Fruit fly (Drosophila melanogaster) whole organism, prepupa: Measurements from ENCODE around the gene Tsp26A.

Experiments
- Blimp-1 ChIP-seq: fragments of 200-800 bp; sonication (Bioruptor generic); optimal IDR thresholded peaks from 3 replicates; lab custom pipeline; 2017; ENCODE audit warnings: missing biosample characterization, missing genetic modification characterization, mild to moderate bottlenecking, moderate library complexity, missing genetic modification reagents
- CG10631 ChIP-seq: fragments of 200-800 bp; sonication (Bioruptor generic); optimal IDR thresholded peaks from 2 replicates; lab custom pipeline; 2016; ENCODE audit warnings: missing biosample characterization, missing genetic modification characterization
- CG10669 ChIP-seq: fragments of 200-800 bp; sonication (Bioruptor generic); optimal IDR thresholded peaks from 3 replicates; lab custom pipeline; 2018; ENCODE audit warnings: missing biosample characterization, mild to moderate bottlenecking, missing genetic modification characterization, moderate library complexity
- CG11294 ChIP-seq: fragments of 200-800 bp; sonication (Bioruptor generic); IDR thresholded peaks from 2 replicates; pipeline ENCODE4 v1.3.6; 2022; ENCODE audit warnings: missing biosample characterization, missing genetic modification characterization
- CG11762 ChIP-seq: fragments of 200-800 bp; sonication (Bioruptor generic); optimal IDR thresholded peaks from 3 replicates; lab custom pipeline; 2016; ENCODE audit warnings: missing biosample characterization, missing genetic modification characterization; ENCODE audit not compliant: insufficient read depth
- CG11902 ChIP-seq: fragments of 200-800 bp; sonication (Bioruptor generic); optimal IDR thresholded peaks from 3 replicates; lab custom pipeline; 2016; ENCODE audit warnings: missing biosample characterization, missing genetic modification characterization
- CG15336 ChIP-seq: fragments of 200-800 bp; sonication (Bioruptor generic); IDR thresholded peaks from 2 replicates; pipeline ENCODE4 v1.3.6; 2022; ENCODE audit warnings: missing biosample characterization, missing genetic modification characterization
- CG1621 ChIP-seq: fragments of 200-800 bp; sonication (Bioruptor generic); optimal IDR thresholded peaks from 3 replicates; lab custom pipeline; 2018; ENCODE audit warnings: missing biosample characterization, mild to moderate bottlenecking, missing genetic modification characterization
- CG16779 ChIP-seq: fragments of 200-800 bp; sonication (Bioruptor generic); optimal IDR thresholded peaks from 3 replicates; lab custom pipeline; 2017; ENCODE audit warnings: missing biosample characterization, mild to moderate bottlenecking, missing genetic modification characterization
- CG31627 ChIP-seq: fragments of 200-800 bp; sonication (Bioruptor generic); optimal IDR thresholded peaks from 3 replicates; lab custom pipeline; 2016; ENCODE audit warnings: missing biosample characterization, missing genetic modification characterization
- CG32006 ChIP-seq: fragments of 200-800 bp; sonication (Bioruptor generic); optimal IDR thresholded peaks from 3 replicates; lab custom pipeline; 2017; ENCODE audit warnings: missing biosample characterization, mild to moderate bottlenecking, missing genetic modification characterization
- CG3919 ChIP-seq: fragments of 200-800 bp; sonication (Bioruptor generic); optimal IDR thresholded peaks from 3 replicates; lab custom pipeline; 2016; ENCODE audit warnings: missing biosample characterization, missing genetic modification characterization
- CG4318 ChIP-seq: fragments of 200-800 bp; sonication (Bioruptor generic); optimal IDR thresholded peaks from 3 replicates; lab custom pipeline; 2017; ENCODE audit warnings: missing biosample characterization, mild to moderate bottlenecking, missing genetic modification characterization
- CG6854 ChIP-seq: fragments of 200-800 bp; sonication (Bioruptor generic); optimal IDR thresholded peaks from 2 replicates; lab custom pipeline; 2017; ENCODE audit warnings: missing biosample characterization, mild to moderate bottlenecking, missing genetic modification characterization
- CG7368 ChIP-seq: fragments of 200-800 bp; sonication (Bioruptor generic); optimal IDR thresholded peaks from 3 replicates; lab custom pipeline; 2016; ENCODE audit warnings: missing biosample characterization, missing genetic modification characterization
- CG8119 ChIP-seq: fragments of 200-800 bp; sonication (Bioruptor generic); IDR thresholded peaks from 3 replicates; pipeline ENCODE4 v1.3.6; 2022; ENCODE audit warnings: missing biosample characterization, missing genetic modification characterization
- CG8319 ChIP-seq: fragments of 200-800 bp; sonication (Bioruptor generic); optimal IDR thresholded peaks from 3 replicates; lab custom pipeline; 2016; ENCODE audit warnings: missing biosample characterization, missing genetic modification characterization
- CG8632 ChIP-seq: fragments of 200-800 bp; sonication (Bioruptor generic); optimal IDR thresholded peaks from 3 replicates; lab custom pipeline; 2016; ENCODE audit warnings: missing biosample characterization, missing genetic modification characterization
- Eip75B ChIP-seq: fragments of 200-800 bp; sonication (Bioruptor generic); optimal IDR thresholded peaks from 3 replicates; lab custom pipeline; 2016; ENCODE audit warnings: missing biosample characterization, missing genetic modification characterization
- Ets21C ChIP-seq: fragments of 200-800 bp; sonication (Bioruptor generic); optimal IDR thresholded peaks from 3 replicates; lab custom pipeline; 2016; ENCODE audit warnings: missing biosample characterization, missing genetic modification characterization
- Ets96B ChIP-seq: fragments of 200-800 bp; optimal IDR thresholded peaks from 2 replicates; lab custom pipeline; 2019; ENCODE audit warnings: missing biosample characterization, mild to moderate bottlenecking, missing genetic modification characterization, moderate library complexity
- Hr38 ChIP-seq: sonication (Bioruptor generic); optimal IDR thresholded peaks from 2 replicates; lab custom pipeline; 2016; ENCODE audit warnings: missing biosample characterization, missing genetic modification characterization
- Hr39 ChIP-seq: fragments of 200-800 bp; sonication (Bioruptor generic); optimal IDR thresholded peaks from 2 replicates; lab custom pipeline; 2016; ENCODE audit warnings: missing biosample characterization, missing genetic modification characterization
- Hr4 ChIP-seq: fragments of 200-800 bp; sonication (Bioruptor generic); optimal IDR thresholded peaks from 3 replicates; lab custom pipeline; 2016; ENCODE audit warnings: missing biosample characterization, missing genetic modification characterization
- Lpt ChIP-seq: fragments of 200-800 bp; sonication (Bioruptor generic); optimal IDR thresholded peaks from 3 replicates; lab custom pipeline; 2016; ENCODE audit warnings: missing biosample characterization, missing genetic modification characterization
- Met ChIP-seq: fragments of 200-800 bp; sonication (Bioruptor generic); optimal IDR thresholded peaks from 3 replicates; lab custom pipeline; 2016; ENCODE audit warnings: missing biosample characterization, missing genetic modification characterization
- OdsH ChIP-seq: fragments of 200-800 bp; sonication (Bioruptor generic); optimal IDR thresholded peaks from 3 replicates; lab custom pipeline; 2016; ENCODE audit warnings: missing biosample characterization, missing genetic modification characterization
- Sox14 ChIP-seq: fragments of 200-800 bp; sonication (Bioruptor generic); optimal IDR thresholded peaks from 3 replicates; lab custom pipeline; 2016; ENCODE audit warnings: missing biosample characterization, missing genetic modification characterization
- Sox15 ChIP-seq: fragments of 200-800 bp; sonication (Bioruptor generic); optimal IDR thresholded peaks from 3 replicates; lab custom pipeline; 2016; ENCODE audit warnings: missing biosample characterization, missing genetic modification characterization
- achi ChIP-seq: fragments of 200-800 bp; sonication (Bioruptor generic); optimal IDR thresholded peaks from 3 replicates; lab custom pipeline; 2016; ENCODE audit warnings: missing biosample characterization, missing genetic modification characterization
- cyc ChIP-seq: fragments of 200-800 bp; sonication (Bioruptor generic); optimal IDR thresholded peaks from 3 replicates; lab custom pipeline; 2016; ENCODE audit warnings: missing biosample characterization, missing genetic modification characterization
- dsx ChIP-seq: fragments of 200-800 bp; optimal IDR thresholded peaks from 3 replicates; lab custom pipeline; 2019; ENCODE audit warnings: missing biosample characterization, mild to moderate bottlenecking, missing genetic modification characterization, moderate library complexity; ENCODE audit not compliant: poor library complexity, severe bottlenecking
- eg ChIP-seq: fragments of 200-800 bp; sonication (Bioruptor generic); IDR thresholded peaks from 3 replicates; pipeline ENCODE4 v1.3.6; 2022; ENCODE audit warnings: missing biosample characterization, missing genetic modification characterization
- esn ChIP-seq: fragments of 200-800 bp; sonication (Bioruptor generic); optimal IDR thresholded peaks from 2 replicates; lab custom pipeline; 2016; ENCODE audit warnings: missing biosample characterization, mild to moderate bottlenecking, missing genetic modification characterization, moderate library complexity
- fd85E ChIP-seq: fragments of 200-800 bp; sonication (Bioruptor generic); optimal IDR thresholded peaks from 3 replicates; lab custom pipeline; 2016; ENCODE audit warnings: missing biosample characterization, missing genetic modification characterization
- fkh ChIP-seq: fragments of 200-800 bp; sonication (Bioruptor generic); optimal IDR thresholded peaks from 3 replicates; lab custom pipeline; 2017; ENCODE audit warnings: missing biosample characterization, mild to moderate bottlenecking, missing genetic modification characterization, moderate library complexity
- pdm3 ChIP-seq: fragments of 200-800 bp; sonication (Bioruptor generic); optimal IDR thresholded peaks from 3 replicates; lab custom pipeline; 2016; ENCODE audit warnings: missing biosample characterization, missing genetic modification characterization
- salr ChIP-seq, 2 experiments: fragments of 200-800 bp; sonication (Bioruptor generic); optimal IDR thresholded peaks; 3 replicates each; lab custom pipeline; 2016 to 2018; ENCODE audit warnings: missing biosample characterization in 2 of 2, missing genetic modification characterization in 2 of 2, mild to moderate bottlenecking in 1 of 2
- spab ChIP-seq: fragments of 200-800 bp; sonication (Bioruptor generic); optimal IDR thresholded peaks from 2 replicates; lab custom pipeline; 2017; ENCODE audit warnings: missing biosample characterization, mild to moderate bottlenecking, missing genetic modification characterization, missing genetic modification reagents
- ss ChIP-seq, 2 experiments: fragments of 200-800 bp; sonication (Bioruptor generic); optimal IDR thresholded peaks; 2 replicates in 1 of 2; 3 replicates in 1 of 2; lab custom pipeline; 2017 to 2018; ENCODE audit warnings: mild to moderate bottlenecking in 2 of 2, missing biosample characterization in 2 of 2, missing genetic modification characterization in 2 of 2, moderate library complexity in 1 of 2
- svp ChIP-seq: fragments of 200-800 bp; sonication (Bioruptor generic); peaks from one replicate; lab custom pipeline; 2016; ENCODE audit warnings: missing biosample characterization, missing genetic modification characterization
- topi ChIP-seq: fragments of 200-800 bp; sonication (Bioruptor generic); optimal IDR thresholded peaks from 3 replicates; lab custom pipeline; 2016; ENCODE audit warnings: missing biosample characterization, missing genetic modification characterization
- vri ChIP-seq: fragments of 200-800 bp; sonication (Bioruptor generic); optimal IDR thresholded peaks from 3 replicates; lab custom pipeline; 2016; ENCODE audit warnings: missing biosample characterization, mild to moderate bottlenecking, missing genetic modification characterization

Tsp26A gene

dm6 chr2L:6047528-6048160 is 47.6 kb downstream of the Tsp26A start, which contains the start of gene IPIP (continued):
- no peak for TF ChIP-seq CG4318 (GFP tag; lab: Kevin White, UChicago)
- TF ChIP-seq Hr39: peak; percentile 30
- peak; percentile 64 for TF ChIP-seq vri
- TF ChIP-seq Blimp-1 (GFP tag; lab: Kevin White, UChicago): peak; percentile 51
- peak; percentile 29 for TF ChIP-seq Sox14 (GFP tag; lab: Kevin White, UChicago)
- no peak; the same call in 2 of the 3 replicates for TF ChIP-seq eg (GFP tag; lab: Robert Waterston, UW)
- TF ChIP-seq CG1621 (tag; lab: Kevin White, UChicago): peak; percentile 22
- no peak for TF ChIP-seq CG11902 (GFP tag; lab: Kevin White, UChicago)
- TF ChIP-seq fkh (GFP tag; lab: Kevin White, UChicago): no peak
- peak; percentile 17 for TF ChIP-seq Eip75B
- peak; percentile 14 for TF ChIP-seq CG8319 (GFP tag; lab: Kevin White, UChicago)
- TF ChIP-seq CG32006 (GFP tag; lab: Kevin White, UChicago): peak; percentile 19
- TF ChIP-seq CG7368 (GFP tag; lab: Kevin White, UChicago): no peak

- TF ChIP-seq CG7368 (GFP tag; lab: Kevin White, UChicago): no peak
- TF ChIP-seq CG32006 (GFP tag; lab: Kevin White, UChicago): no peak
- no peak for TF ChIP-seq CG8632 (GFP tag; lab: Kevin White, UChicago)
- no peak for TF ChIP-seq Ets96B
- TF ChIP-seq Hr4: no peak
- no peak for TF ChIP-seq CG11762 (GFP tag; lab: Kevin White, UChicago)
- no peak for TF ChIP-seq spab (GFP tag; lab: Kevin White, UChicago)
Observed at dm6 chr2L:6048542-6048941, 48.5 kb downstream of the Tsp26A start, which contains the start of the genes CG34179 and slmo. CG34179 (minus strand) TSS chr2L:6048706. slmo (minus strand) TSS chr2L:6048706.

DNA sequence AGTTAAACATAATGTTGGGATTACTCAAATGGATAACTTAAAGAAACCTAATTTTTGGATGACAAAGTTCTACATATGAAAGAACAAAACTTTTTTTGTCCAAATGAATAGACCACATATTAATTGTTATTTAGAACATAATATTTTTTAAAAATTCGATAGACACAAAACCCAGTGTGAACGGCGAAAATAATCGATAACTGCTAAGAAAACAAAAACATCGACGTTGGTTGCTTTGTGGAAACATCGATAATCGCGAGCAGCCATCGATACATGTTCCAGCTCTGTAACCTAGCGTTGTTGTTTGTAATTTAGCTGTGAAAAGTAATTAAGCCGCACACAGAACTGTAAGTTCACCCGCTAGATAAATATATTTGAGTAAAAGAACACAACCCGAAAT is 50.5 kb downstream of the Tsp26A start, which contains the start of gene CG9135:
CG9135 (plus strand) TSS at position 226 of the 400 bp plus-strand sequence.
- no peak for TF ChIP-seq OdsH
- no peak for TF ChIP-seq Sox15 (GFP tag; lab: Kevin White, UChicago)
- TF ChIP-seq svp (GFP tag; lab: Kevin White, UChicago): no peak
- TF ChIP-seq CG10631 (GFP tag; lab: Kevin White, UChicago): no peak

- TF ChIP-seq ss (GFP tag; optimal IDR thresholded peaks at IDR 0.05; lab: Kevin White, UChicago): peak; percentile 96
- peak; percentile 96 for TF ChIP-seq achi (GFP tag; lab: Kevin White, UChicago)
- peak; percentile 97 for TF ChIP-seq CG3919 (GFP tag; lab: Kevin White, UChicago)
- TF ChIP-seq CG15336 (GFP tag; lab: Robert Waterston, UW): peak; percentile 99
- peak; percentile 93 for TF ChIP-seq CG11762 (GFP tag; lab: Kevin White, UChicago)
- TF ChIP-seq salr (GFP tag; optimal IDR thresholded peaks at IDR 0.05; lab: Kevin White, UChicago): peak; percentile 90
- TF ChIP-seq Met: peak; percentile 96
- TF ChIP-seq Ets21C (GFP tag; lab: Kevin White, UChicago): peak; percentile 88
- peak; percentile 93 for TF ChIP-seq CG7368 (GFP tag; lab: Kevin White, UChicago)
- TF ChIP-seq CG31627 (GFP tag; lab: Kevin White, UChicago): peak; percentile 94
- TF ChIP-seq CG10669 (GFP tag; lab: Kevin White, UChicago): peak; percentile 89
- TF ChIP-seq esn: peak; percentile 98
- TF ChIP-seq cyc: peak; percentile 93
- TF ChIP-seq CG11294 (GFP tag; lab: Robert Waterston, UW): peak; percentile 91
- peak; percentile 86 for TF ChIP-seq fd85E (GFP tag; lab: Kevin White, UChicago)
- peak; percentile 95 for TF ChIP-seq CG6854 (GFP tag; lab: Kevin White, UChicago)
- peak; percentile 96 for TF ChIP-seq pdm3 (GFP tag; lab: Kevin White, UChicago)
- no peak for TF ChIP-seq CG4318 (GFP tag; lab: Kevin White, UChicago)
- TF ChIP-seq OdsH: peak; percentile 95
- peak; percentile 98 for TF ChIP-seq CG8119 (GFP tag; lab: Robert Waterston, UW)
- no peak for TF ChIP-seq Hr38 (GFP tag; lab: Kevin White, UChicago)
- TF ChIP-seq CG1621 (tag; lab: Kevin White, UChicago): peak; percentile 94
- TF ChIP-seq Sox14 (GFP tag; lab: Kevin White, UChicago): peak; percentile 96
- TF ChIP-seq CG11902 (GFP tag; lab: Kevin White, UChicago): peak; percentile 79
- TF ChIP-seq topi (GFP tag; lab: Kevin White, UChicago): peak; percentile 98
- peak; percentile 94 for TF ChIP-seq dsx (GFP tag; lab: Kevin White, UChicago)
- TF ChIP-seq Hr4: peak; percentile 97
- peak; percentile 94 for TF ChIP-seq CG16779 (tag; lab: Kevin White, UChicago)
- TF ChIP-seq Lpt (GFP tag; lab: Kevin White, UChicago): peak; percentile 92
- no peak for TF ChIP-seq fkh (GFP tag; lab: Kevin White, UChicago)
Observed at dm6 chr2L:6051212-6051621, 51.2 kb downstream of the Tsp26A start.
